Worm (Caenorhabditis elegans): ENCODE results near the gene msa-1.

ce11 chrIV:9079330-9079729, 9.1 kb upstream of the msa-1 start:
- no peak for TF ChIP-seq him-1 (tag; optimal IDR thresholded peaks at IDR 0.05)
- TF ChIP-seq ama-1 (optimal IDR thresholded peaks at IDR 0.05): no peak
- TF ChIP-seq ama-1 (GFP tag; optimal IDR thresholded peaks at IDR 0.05): no peak
- TF ChIP-seq sea-2 (GFP tag; IDR thresholded peaks at IDR 0.05): no peak
- TF ChIP-seq madf-8 (GFP tag; conservative IDR thresholded peaks at IDR 0.05): no peak
- no peak for TF ChIP-seq mcd-1 (GFP tag; IDR thresholded peaks at IDR 0.05)
- TF ChIP-seq C06A6.2 (GFP tag; conservative IDR thresholded peaks at IDR 0.05): no peak
- TF ChIP-seq unc-62 (GFP tag; optimal IDR thresholded peaks at IDR 0.05): no peak
- no peak for TF ChIP-seq hmg-20 (GFP tag; IDR thresholded peaks at IDR 0.05)
- TF ChIP-seq hmg-1.2 (GFP tag; IDR thresholded peaks at IDR 0.05): peak; percentile 38; the same call in 1 of the 2 replicates
- TF ChIP-seq lsy-27 (tag; optimal IDR thresholded peaks at IDR 0.05; ENCODE audit: borderline replicate concordance, insufficient read depth): no peak

Measured in whole organism, young adult.